Fruit fly (Drosophila melanogaster) whole organism, embryonic: ENCODE measurements around the gene Tsp29Fb.
A peak's percentile ranks its signal among the peaks of the same experiment; 100 is the strongest.

Experiments
- BtbVII ChIP-seq: fragments of 200-800 bp; sonication (Bioruptor generic); optimal IDR thresholded peaks from 3 replicates; lab custom pipeline; 2017; ENCODE audit warnings: missing biosample characterization, mild to moderate bottlenecking, missing genetic modification characterization
- CG10267 ChIP-seq: fragments of 200-800 bp; sonication (Bioruptor generic); optimal IDR thresholded peaks from 2 replicates; lab custom pipeline; 2018; ENCODE audit warnings: missing biosample characterization, mild to moderate bottlenecking, missing genetic modification characterization, moderate library complexity
- CG10274 ChIP-seq: fragments of 200-800 bp; sonication (Bioruptor generic); optimal IDR thresholded peaks from 3 replicates; lab custom pipeline; 2017; ENCODE audit warnings: missing biosample characterization, mild to moderate bottlenecking, missing genetic modification characterization
- CG10366 ChIP-seq: fragments of 200-800 bp; sonication (Bioruptor generic); IDR thresholded peaks from 2 replicates; pipeline ENCODE4 v1.3.6; 2022; ENCODE audit warnings: missing biosample characterization, missing genetic modification characterization
- CG11398 ChIP-seq: fragments of 200-800 bp; sonication (Bioruptor generic); optimal IDR thresholded peaks from 2 replicates; lab custom pipeline; 2016; ENCODE audit warnings: missing biosample characterization, missing genetic modification characterization
- CG11456 ChIP-seq: fragments of 200-800 bp; sonication (Bioruptor generic); IDR thresholded peaks from 3 replicates; pipeline ENCODE4 v1.3.6; 2022; ENCODE audit warnings: missing biosample characterization, missing genetic modification characterization
- CG1529 ChIP-seq: fragments of 200-800 bp; sonication (Bioruptor generic); optimal IDR thresholded peaks from 3 replicates; lab custom pipeline; 2018; ENCODE audit warnings: missing biosample characterization, missing genetic modification characterization
- CG15514 ChIP-seq: fragments of 200-800 bp; sonication (Bioruptor generic); optimal IDR thresholded peaks from 3 replicates; lab custom pipeline; 2017; ENCODE audit warnings: missing biosample characterization, missing genetic modification characterization, mild to moderate bottlenecking, moderate library complexity, missing genetic modification reagents
- CG16779 ChIP-seq: fragments of 200-800 bp; sonication (Bioruptor generic); IDR thresholded peaks from 2 replicates; pipeline ENCODE4 v1.3.6; 2022; ENCODE audit warnings: missing biosample characterization, missing genetic modification characterization
- CG18619 ChIP-seq: fragments of 200-800 bp; sonication (Bioruptor generic); optimal IDR thresholded peaks from 3 replicates; lab custom pipeline; 2017; ENCODE audit warnings: missing biosample characterization, mild to moderate bottlenecking, missing genetic modification characterization
- CG32772 ChIP-seq: fragments of 200-800 bp; sonication (Bioruptor generic); IDR thresholded peaks from 2 replicates; pipeline ENCODE4 v1.3.6; 2022; ENCODE audit warnings: missing biosample characterization, missing genetic modification characterization
- CG34376 ChIP-seq: fragments of 200-800 bp; sonication (Bioruptor generic); optimal IDR thresholded peaks from 2 replicates; lab custom pipeline; 2018; ENCODE audit warnings: missing biosample characterization, mild to moderate bottlenecking, missing genetic modification characterization
- CG43689 ChIP-seq: fragments of 200-800 bp; sonication (Bioruptor generic); IDR thresholded peaks from 2 replicates; pipeline ENCODE4 v1.3.6; 2022; ENCODE audit warnings: missing biosample characterization, missing genetic modification characterization
- CG5953 ChIP-seq: fragments of 200-800 bp; sonication (Bioruptor generic); IDR thresholded peaks from 2 replicates; pipeline ENCODE4 v1.3.6; 2022; ENCODE audit warnings: missing biosample characterization, missing genetic modification characterization
- CG7556 ChIP-seq: fragments of 200-800 bp; sonication (Bioruptor generic); optimal IDR thresholded peaks from 2 replicates; lab custom pipeline; 2017; ENCODE audit warnings: missing biosample characterization, mild to moderate bottlenecking, missing genetic modification characterization
- CG7745 ChIP-seq: fragments of 200-800 bp; sonication (Bioruptor generic); optimal IDR thresholded peaks from 2 replicates; lab custom pipeline; 2018; ENCODE audit warnings: missing biosample characterization, mild to moderate bottlenecking, missing genetic modification characterization, moderate library complexity
- CG7839 ChIP-seq: fragments of 200-800 bp; sonication (Bioruptor generic); optimal IDR thresholded peaks from 3 replicates; lab custom pipeline; 2018; ENCODE audit warnings: missing biosample characterization, mild to moderate bottlenecking, missing genetic modification characterization, moderate library complexity
- CG7987 ChIP-seq: fragments of 200-800 bp; sonication (Bioruptor generic); optimal IDR thresholded peaks from 2 replicates; lab custom pipeline; 2018; ENCODE audit warnings: missing biosample characterization, mild to moderate bottlenecking, missing genetic modification characterization, moderate library complexity
- CG9437 ChIP-seq: fragments of 200-800 bp; sonication (Bioruptor generic); optimal IDR thresholded peaks from 2 replicates; lab custom pipeline; 2018; ENCODE audit warnings: missing biosample characterization, mild to moderate bottlenecking, missing genetic modification characterization
- CG9797 ChIP-seq: fragments of 200-800 bp; sonication (Bioruptor generic); optimal IDR thresholded peaks from 3 replicates; lab custom pipeline; 2018; ENCODE audit warnings: missing biosample characterization, mild to moderate bottlenecking, missing genetic modification characterization
- Dek ChIP-seq: fragments of 200-800 bp; sonication (Bioruptor generic); optimal IDR thresholded peaks from 3 replicates; lab custom pipeline; 2019; ENCODE audit warnings: missing biosample characterization, mild to moderate bottlenecking, missing genetic modification characterization, moderate library complexity
- Doc2 ChIP-seq: fragments of 200-800 bp; sonication (Bioruptor generic); IDR thresholded peaks from 2 replicates; pipeline ENCODE4 v1.3.6; 2022; ENCODE audit warnings: missing biosample characterization, missing genetic modification characterization
- E2f1 ChIP-seq: fragments of 200-800 bp; sonication (Bioruptor generic); IDR thresholded peaks from 2 replicates; pipeline ENCODE4 v1.3.6; 2022; ENCODE audit warnings: missing biosample characterization, missing genetic modification characterization
- Eip74EF ChIP-seq, 2 experiments: fragments of 200-800 bp in 1 of 2; fragments of >200 bp in 1 of 2; sonication (Bioruptor generic) in 1 of 2; optimal IDR thresholded peaks; 2 replicates each; lab custom pipeline; 2017 to 2019; ENCODE audit warnings: missing biosample characterization in 2 of 2, missing genetic modification characterization in 2 of 2, mild to moderate bottlenecking in 1 of 2, moderate library complexity in 1 of 2
- Gsc ChIP-seq: fragments of 200-800 bp; sonication (Bioruptor generic); IDR thresholded peaks from 2 replicates; pipeline ENCODE4 v1.3.6; 2022; ENCODE audit warnings: missing biosample characterization, missing genetic modification characterization
- HLH3B ChIP-seq: fragments of 200-800 bp; sonication (Bioruptor generic); IDR thresholded peaks from 2 replicates; pipeline ENCODE4 v1.3.6; 2022; ENCODE audit warnings: missing biosample characterization, missing genetic modification characterization
- Hr51 ChIP-seq, 2 experiments: fragments of 200-800 bp; sonication (Bioruptor generic); optimal IDR thresholded peaks; 2 replicates in 1 of 2; 3 replicates in 1 of 2; lab custom pipeline; 2016 to 2018; ENCODE audit warnings: missing biosample characterization in 2 of 2, missing genetic modification characterization in 2 of 2, mild to moderate bottlenecking in 1 of 2, moderate library complexity in 1 of 2
- Nf-YA ChIP-seq: fragments of 200-800 bp; sonication (Bioruptor generic); IDR thresholded peaks from 2 replicates; pipeline ENCODE4 v1.3.6; 2022; ENCODE audit warnings: missing biosample characterization, missing genetic modification characterization
- Oaz ChIP-seq: fragments of 200-800 bp; sonication (Bioruptor generic); IDR thresholded peaks from 2 replicates; pipeline ENCODE4 v1.3.6; 2022; ENCODE audit warnings: missing biosample characterization, missing genetic modification characterization
- Trl ChIP-seq, 3 experiments: fragments of >200 bp in 2 of 3; fragments of 200-800 bp in 1 of 3; sonication (Bioruptor generic) in 1 of 3; optimal IDR thresholded peaks; 2 replicates in 1 of 3; 3 replicates in 2 of 3; lab custom pipeline; 2016 to 2017; ENCODE audit warnings: missing biosample characterization in 1 of 3, missing genetic modification characterization in 1 of 3
- Usf ChIP-seq: fragments of 200-800 bp; sonication (Bioruptor generic); optimal IDR thresholded peaks from 2 replicates; lab custom pipeline; 2017; ENCODE audit warnings: missing genotype, missing biosample characterization, missing genetic modification characterization
- al ChIP-seq: fragments of 200-800 bp; sonication (Bioruptor generic); IDR thresholded peaks from 2 replicates; pipeline ENCODE4 v1.3.6; 2022; ENCODE audit warnings: missing biosample characterization, missing genetic modification characterization
- bab2 ChIP-seq: fragments of 200-800 bp; sonication (Bioruptor generic); optimal IDR thresholded peaks from 2 replicates; lab custom pipeline; 2016; ENCODE audit warnings: missing biosample characterization, missing genetic modification characterization
- bowl ChIP-seq: fragments of 200-800 bp; sonication (Bioruptor generic); IDR thresholded peaks from 2 replicates; pipeline ENCODE4 v1.3.6; 2022; ENCODE audit warnings: missing biosample characterization, missing genetic modification characterization
- crol ChIP-seq: fragments of 200-800 bp; sonication (Bioruptor generic); IDR thresholded peaks from 2 replicates; pipeline ENCODE4 v1.3.6; 2022; ENCODE audit warnings: missing biosample characterization, missing genetic modification characterization
- disco-r ChIP-seq: fragments of 200-800 bp; sonication (Bioruptor generic); optimal IDR thresholded peaks from 2 replicates; lab custom pipeline; 2016; ENCODE audit warnings: missing biosample characterization, missing genetic modification characterization
- gcm ChIP-seq: fragments of 200-800 bp; sonication (Bioruptor generic); optimal IDR thresholded peaks from 2 replicates; lab custom pipeline; 2019; ENCODE audit warnings: missing biosample characterization, mild to moderate bottlenecking, missing genetic modification characterization, moderate library complexity
- her ChIP-seq: fragments of 200-800 bp; sonication (Bioruptor generic); optimal IDR thresholded peaks from 2 replicates; lab custom pipeline; 2016; ENCODE audit warnings: missing biosample characterization, missing genetic modification characterization
- kni ChIP-seq: fragments of 200-800 bp; sonication (Bioruptor generic); optimal IDR thresholded peaks from 3 replicates; lab custom pipeline; 2017; ENCODE audit warnings: mild to moderate bottlenecking, missing biosample characterization, missing genetic modification reagents, missing genetic modification characterization
- lbe ChIP-seq: fragments of 200-800 bp; sonication (Bioruptor generic); optimal IDR thresholded peaks from 2 replicates; lab custom pipeline; 2016; ENCODE audit warnings: missing biosample characterization, mild to moderate bottlenecking, missing genetic modification characterization
- pfk ChIP-seq: fragments of 200-800 bp; sonication (Bioruptor generic); optimal IDR thresholded peaks from 2 replicates; lab custom pipeline; 2018; ENCODE audit warnings: missing biosample characterization, mild to moderate bottlenecking, missing genetic modification characterization, moderate library complexity
- pnt ChIP-seq: fragments of 200-800 bp; sonication (Bioruptor generic); optimal IDR thresholded peaks from 3 replicates; lab custom pipeline; 2016; ENCODE audit warnings: missing biosample characterization, missing genetic modification characterization
- pum ChIP-seq: fragments of 200-800 bp; sonication (Bioruptor generic); optimal IDR thresholded peaks from 2 replicates; lab custom pipeline; 2016; ENCODE audit warnings: missing biosample characterization, missing genetic modification characterization
- so ChIP-seq: fragments of 200-800 bp; sonication (Bioruptor generic); IDR thresholded peaks from 3 replicates; pipeline ENCODE4 v1.3.6; 2022; ENCODE audit warnings: missing biosample characterization, missing genetic modification characterization
- sr ChIP-seq: fragments of 200-800 bp; sonication (Bioruptor generic); IDR thresholded peaks from 3 replicates; pipeline ENCODE4 v1.3.6; 2022; ENCODE audit warnings: missing biosample characterization, missing genetic modification characterization
- ssp ChIP-seq: fragments of 200-800 bp; sonication (Bioruptor generic); IDR thresholded peaks from 2 replicates; pipeline ENCODE4 v1.3.6; 2022; ENCODE audit warnings: missing biosample characterization, missing genetic modification characterization
- tna ChIP-seq: fragments of 200-800 bp; sonication (Bioruptor generic); IDR thresholded peaks from 2 replicates; pipeline ENCODE4 v1.3.6; 2022; ENCODE audit warnings: missing biosample characterization, missing genetic modification characterization; ENCODE audit not compliant: partially characterized antibody
- unpg ChIP-seq: fragments of 200-800 bp; sonication (Bioruptor generic); optimal IDR thresholded peaks from 3 replicates; lab custom pipeline; 2018; ENCODE audit warnings: missing biosample characterization, mild to moderate bottlenecking, missing genetic modification characterization, moderate library complexity
- zen2 ChIP-seq: fragments of 200-800 bp; sonication (Bioruptor generic); IDR thresholded peaks from 3 replicates; pipeline ENCODE4 v1.3.6; 2022; ENCODE audit warnings: missing biosample characterization, missing genetic modification characterization; ENCODE audit not compliant: partially characterized antibody
- zfh2 ChIP-seq: fragments of 200-800 bp; sonication (Bioruptor generic); optimal IDR thresholded peaks from 2 replicates; lab custom pipeline; 2016; ENCODE audit warnings: missing biosample characterization, missing genetic modification characterization

The Tsp29Fb gene

DNA sequence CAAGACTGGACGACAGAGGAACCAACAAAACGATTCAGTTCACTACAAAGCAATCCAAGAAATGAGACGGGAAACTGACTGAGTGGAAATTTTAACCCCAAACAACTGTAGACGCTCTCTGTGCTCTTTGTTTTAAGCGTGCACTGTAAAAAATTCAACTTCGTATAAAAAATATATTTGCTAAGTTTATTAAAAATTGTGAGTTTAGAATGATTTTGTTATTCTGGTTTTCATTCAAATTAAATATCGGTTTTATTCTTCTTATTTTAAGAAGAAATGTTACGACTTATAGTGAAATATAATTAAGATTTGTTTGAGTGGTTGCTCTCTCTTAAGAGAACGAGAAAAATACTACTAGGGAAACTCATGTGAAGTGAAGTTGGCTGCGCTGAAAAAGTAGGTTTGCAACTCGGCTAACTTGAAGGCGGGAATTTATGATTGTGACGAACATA lies 20.9 kb downstream of the Tsp29Fb start (continued):
- TF ChIP-seq al (GFP tag; lab: Robert Waterston, UW) (peak; percentile 93), so (peak; percentile 99), E2f1 (GFP tag; lab: Robert Waterston, UW) (peak; percentile 98), CG18619 (peak; percentile 92), CG43689 (GFP tag; lab: Robert Waterston, UW) (peak; percentile 94), bab2 (GFP tag; lab: Kevin White, UChicago) (peak; percentile 91), pnt (peak; percentile 96), BtbVII (GFP tag; lab: Kevin White, UChicago) (peak; percentile 76), CG32772 (GFP tag; lab: Robert Waterston, UW) (peak; percentile 98), lbe (GFP tag; lab: Kevin White, UChicago) (no peak), Hr51 (GFP tag; optimal IDR thresholded peaks at IDR 0.05; lab: Kevin White, UChicago) (peak; percentile 90 to 98), CG34376 (GFP tag; lab: Kevin White, UChicago) (peak; percentile 68), CG11398 (peak; percentile 77), gcm (peak; percentile 94), CG9437 (GFP tag; lab: Kevin White, UChicago) (peak; percentile 78), CG10274 (peak; percentile 44), CG1529 (GFP tag; lab: Kevin White, UChicago) (peak; percentile 84), zen2 (GFP tag; lab: Robert Waterston, UW) (no peak), crol (GFP tag; lab: Robert Waterston, UW) (peak; percentile 85), Doc2 (GFP tag; lab: Robert Waterston, UW) (peak; percentile 85), Trl (optimal IDR thresholded peaks at IDR 0.05; lab: Kevin White, UChicago) (peak; percentile 84 to 97), Trl (GFP tag; optimal IDR thresholded peaks at IDR 0.05; lab: Kevin White, UChicago) (peak; percentile 97), Usf (peak; percentile 85), pfk (peak; percentile 37), Nf-YA (GFP tag; lab: Robert Waterston, UW) (peak; percentile 98), CG15514 (GFP tag; lab: Kevin White, UChicago) (peak; percentile 88), CG7987 (GFP tag; lab: Kevin White, UChicago) (peak; percentile 91), Dek (tag; lab: Kevin White, UChicago) (peak; percentile 95), HLH3B (GFP tag; lab: Robert Waterston, UW) (peak; percentile 99), kni (GFP tag; lab: Kevin White, UChicago) (peak; percentile 45), Eip74EF (GFP tag; optimal IDR thresholded peaks at IDR 0.05; lab: Kevin White, UChicago) (peak in 1 of 2 experiments; percentile 91), her (peak; percentile 83), CG10267 (tag; lab: Kevin White, UChicago) (peak; percentile 94), disco-r (peak; percentile 68), ssp (GFP tag; lab: Robert Waterston, UW) (peak; percentile 92), CG9797 (GFP tag; lab: Kevin White, UChicago) (no peak), CG11456 (no peak; the same call in none of the 3 replicates), CG7556 (GFP tag; lab: Kevin White, UChicago) (peak; percentile 96), zfh2 (GFP tag; lab: Kevin White, UChicago) (peak; percentile 79), CG16779 (GFP tag; lab: Robert Waterston, UW) (peak; percentile 90), CG7839 (peak; percentile 94), bowl (GFP tag; lab: Robert Waterston, UW) (peak; percentile 97), unpg (GFP tag; lab: Kevin White, UChicago) (peak; percentile 95), sr (no peak; the same call in 1 of the 3 replicates), pum (peak; percentile 93), CG10366 (GFP tag; lab: Robert Waterston, UW) (peak; percentile 98), Oaz (peak; percentile 93), Gsc (GFP tag; lab: Robert Waterston, UW) (no peak), tna (GFP tag; lab: Robert Waterston, UW) (no peak; the same call in 1 of the 2 replicates), CG7745 (peak; percentile 93), CG5953 (GFP tag; lab: Robert Waterston, UW) (peak; percentile 97)
